Fruit fly (Drosophila melanogaster): ENCODE data around the gene CG32104.

Gene CG32104

DNA sequence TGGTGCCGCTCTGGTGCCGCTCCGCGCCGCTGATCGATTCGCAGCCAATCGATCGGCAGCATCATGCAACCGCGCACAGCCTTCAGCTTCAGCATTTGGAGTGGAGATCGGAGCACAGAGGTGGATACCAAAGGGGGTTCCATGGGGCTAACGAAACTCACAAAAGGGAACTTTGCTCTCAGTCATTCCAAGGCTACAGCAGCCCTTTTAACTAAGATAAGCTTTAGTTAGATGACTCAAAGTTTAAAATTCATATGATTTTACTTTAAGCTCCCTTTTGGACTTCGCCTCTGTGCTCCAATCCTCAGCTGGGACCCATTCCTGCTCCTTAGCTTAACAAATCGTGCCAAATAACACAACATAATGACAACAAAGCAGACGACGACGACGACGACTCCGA is 21.3 kb upstream of the CG32104 start:
- no peak for TF ChIP-seq toe (GFP tag; optimal IDR thresholded peaks at IDR 0.05)
- no peak for TF ChIP-seq CG5204 (GFP tag; optimal IDR thresholded peaks at IDR 0.05)
- no peak for TF ChIP-seq ovo (GFP tag; optimal IDR thresholded peaks at IDR 0.05)
- no peak for TF ChIP-seq CG11617 (GFP tag; optimal IDR thresholded peaks at IDR 0.05)
- no peak for TF ChIP-seq CG12768 (GFP tag; optimal IDR thresholded peaks at IDR 0.05)
- no peak for TF ChIP-seq cic (GFP tag; optimal IDR thresholded peaks at IDR 0.05)
- TF ChIP-seq Crg-1 (GFP tag; optimal IDR thresholded peaks at IDR 0.05) = no peak
- TF ChIP-seq CG33017 (tag; optimal IDR thresholded peaks at IDR 0.05) = no peak
- TF ChIP-seq CG1620 (GFP tag; optimal IDR thresholded peaks at IDR 0.05) = no peak
- no peak for TF ChIP-seq CG7101 (tag; optimal IDR thresholded peaks at IDR 0.05)
- no peak for TF ChIP-seq kay (GFP tag; ENCODE audit: borderline replicate concordance)
- TF ChIP-seq bab1 (GFP tag; optimal IDR thresholded peaks at IDR 0.05) = no peak
- TF ChIP-seq pad (GFP tag; optimal IDR thresholded peaks at IDR 0.05) = no peak
- no peak for TF ChIP-seq tj (GFP tag; optimal IDR thresholded peaks at IDR 0.05)
- no peak for TF ChIP-seq Mnt (GFP tag; optimal IDR thresholded peaks at IDR 0.05)
- no peak for TF ChIP-seq CG7045 (GFP tag; optimal IDR thresholded peaks at IDR 0.05)

DNA sequence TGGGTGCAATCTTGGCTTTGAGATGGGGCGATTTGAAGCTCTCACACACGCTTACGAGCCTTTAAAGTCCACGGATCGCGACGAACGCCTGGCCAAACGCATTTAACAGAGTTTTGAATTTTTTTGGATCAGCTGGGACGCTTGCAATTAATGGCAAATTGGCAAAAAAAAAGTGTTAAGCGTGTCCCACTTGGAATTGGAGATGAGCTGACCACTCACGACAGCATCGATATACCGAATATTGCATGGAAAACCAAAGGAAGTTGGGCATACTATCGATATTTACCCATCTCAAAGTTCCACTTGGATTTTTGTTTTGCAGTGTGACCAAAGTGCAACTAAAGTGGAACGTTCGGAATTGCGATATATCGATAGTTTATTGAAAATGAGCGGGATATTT is 18.2 kb upstream of the CG32104 start, which contains the start of gene ArfGAP1:
Gene ArfGAP1 (minus strand): TSS at position 240 of the 400 bp plus-strand sequence.
- peak; percentile 61 for TF ChIP-seq tj (GFP tag; optimal IDR thresholded peaks at IDR 0.05)
- no peak for TF ChIP-seq kay (GFP tag; ENCODE audit: borderline replicate concordance)
- TF ChIP-seq Mnt (GFP tag; optimal IDR thresholded peaks at IDR 0.05) = peak; percentile 14
- TF ChIP-seq bab1 (GFP tag; optimal IDR thresholded peaks at IDR 0.05) = peak; percentile 27

DNA sequence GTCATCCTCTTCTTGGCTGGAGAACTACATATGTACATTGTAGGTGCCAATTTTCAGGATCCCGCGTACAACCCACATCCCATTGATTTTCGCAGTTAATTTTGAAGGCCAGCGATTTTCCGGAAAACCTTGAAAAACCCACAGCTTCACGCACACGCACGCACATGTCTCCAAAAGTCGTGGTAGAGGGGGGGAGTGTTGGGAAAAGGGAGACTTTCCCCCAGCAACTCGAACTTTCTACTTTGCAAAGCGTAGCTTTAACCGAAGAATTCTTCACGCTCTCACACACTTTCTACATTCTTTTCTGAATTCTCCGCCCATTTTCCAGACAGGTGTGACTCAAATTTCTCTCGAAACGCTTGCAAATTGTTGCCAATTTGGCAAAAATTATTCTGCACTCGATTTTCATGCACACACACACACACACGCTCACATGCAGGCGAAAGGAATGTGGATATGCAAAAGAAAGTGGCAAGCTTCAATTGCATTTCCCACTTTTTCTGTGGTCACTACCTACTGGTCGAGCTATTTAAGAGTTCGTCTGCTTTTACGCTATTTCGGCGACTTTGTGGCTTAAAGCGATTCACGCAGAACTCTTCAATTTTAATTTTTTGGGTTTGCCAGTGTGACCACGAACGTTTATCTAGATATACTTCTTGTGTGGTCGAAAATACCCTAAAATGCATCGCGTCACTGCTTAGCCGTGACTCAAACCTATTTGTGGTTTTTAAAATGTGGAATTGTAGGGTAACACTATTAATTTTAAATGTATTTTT is 15.3 kb upstream of the CG32104 start, which contains the start of gene SCaMC:
Gene SCaMC (minus strand): TSS at position 654 of the 776 bp plus-strand sequence.
- TF ChIP-seq kay (GFP tag; ENCODE audit: borderline replicate concordance) (no peak), CG7101 (tag; optimal IDR thresholded peaks at IDR 0.05) (peak; percentile 22), Crg-1 (GFP tag; optimal IDR thresholded peaks at IDR 0.05) (no peak), Mnt (GFP tag; optimal IDR thresholded peaks at IDR 0.05) (peak; percentile 33), Clk (GFP tag; optimal IDR thresholded peaks at IDR 0.05) (no peak), pad (GFP tag; optimal IDR thresholded peaks at IDR 0.05) (no peak), toe (GFP tag; optimal IDR thresholded peaks at IDR 0.05) (no peak), CG11617 (GFP tag; optimal IDR thresholded peaks at IDR 0.05) (no peak), cic (GFP tag; optimal IDR thresholded peaks at IDR 0.05) (no peak), ovo (GFP tag; optimal IDR thresholded peaks at IDR 0.05) (no peak), CG7045 (GFP tag; optimal IDR thresholded peaks at IDR 0.05) (no peak), tj (GFP tag; optimal IDR thresholded peaks at IDR 0.05) (peak; percentile 94), CG5204 (GFP tag; optimal IDR thresholded peaks at IDR 0.05) (no peak), CG12768 (GFP tag; optimal IDR thresholded peaks at IDR 0.05) (no peak), CG1620 (GFP tag; optimal IDR thresholded peaks at IDR 0.05) (no peak), bab1 (GFP tag; optimal IDR thresholded peaks at IDR 0.05) (peak; percentile 70), cnc (optimal IDR thresholded peaks at IDR 0.05) (no peak), Hr96 (GFP tag; optimal IDR thresholded peaks at IDR 0.05) (no peak), CG33017 (tag; optimal IDR thresholded peaks at IDR 0.05) (no peak), CG14711 (tag; optimal IDR thresholded peaks at IDR 0.05) (peak; percentile 26)

DNA sequence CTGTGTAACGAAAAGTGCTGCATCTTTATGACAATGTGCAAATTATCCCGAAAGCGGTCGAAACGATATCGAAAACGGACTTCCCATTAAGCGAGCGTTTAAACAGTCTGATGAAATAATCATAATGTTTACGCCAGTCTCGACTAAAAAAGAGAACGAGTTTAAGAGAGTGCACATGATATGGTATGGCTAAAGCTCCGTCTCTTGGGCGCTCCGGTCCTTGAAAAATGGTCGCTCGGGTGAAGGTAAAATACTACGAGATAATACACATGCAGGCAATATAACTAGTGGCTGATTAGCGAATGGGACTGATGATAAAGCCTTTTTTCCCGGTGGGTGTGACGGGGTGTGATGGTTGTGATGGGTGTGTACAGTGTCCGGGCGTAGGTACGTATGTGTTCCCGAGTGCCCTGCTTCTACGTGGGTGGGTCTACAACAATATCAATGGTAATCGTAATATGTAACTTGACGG is 12.1 kb upstream of the CG32104 start:
- TF ChIP-seq CG12768 (GFP tag; optimal IDR thresholded peaks at IDR 0.05) = peak; percentile 58
- no peak for TF ChIP-seq tj (GFP tag; optimal IDR thresholded peaks at IDR 0.05)
- TF ChIP-seq cic (GFP tag; optimal IDR thresholded peaks at IDR 0.05) = peak; percentile 96
- no peak for TF ChIP-seq ovo (GFP tag; optimal IDR thresholded peaks at IDR 0.05)
- peak; percentile 94 for TF ChIP-seq kay (GFP tag; ENCODE audit: borderline replicate concordance)
- no peak for TF ChIP-seq CG7045 (GFP tag; optimal IDR thresholded peaks at IDR 0.05)
- no peak for TF ChIP-seq CG5204 (GFP tag; optimal IDR thresholded peaks at IDR 0.05)
- TF ChIP-seq cnc (optimal IDR thresholded peaks at IDR 0.05) = no peak
- peak; percentile 34 for TF ChIP-seq Mnt (GFP tag; optimal IDR thresholded peaks at IDR 0.05)

DNA sequence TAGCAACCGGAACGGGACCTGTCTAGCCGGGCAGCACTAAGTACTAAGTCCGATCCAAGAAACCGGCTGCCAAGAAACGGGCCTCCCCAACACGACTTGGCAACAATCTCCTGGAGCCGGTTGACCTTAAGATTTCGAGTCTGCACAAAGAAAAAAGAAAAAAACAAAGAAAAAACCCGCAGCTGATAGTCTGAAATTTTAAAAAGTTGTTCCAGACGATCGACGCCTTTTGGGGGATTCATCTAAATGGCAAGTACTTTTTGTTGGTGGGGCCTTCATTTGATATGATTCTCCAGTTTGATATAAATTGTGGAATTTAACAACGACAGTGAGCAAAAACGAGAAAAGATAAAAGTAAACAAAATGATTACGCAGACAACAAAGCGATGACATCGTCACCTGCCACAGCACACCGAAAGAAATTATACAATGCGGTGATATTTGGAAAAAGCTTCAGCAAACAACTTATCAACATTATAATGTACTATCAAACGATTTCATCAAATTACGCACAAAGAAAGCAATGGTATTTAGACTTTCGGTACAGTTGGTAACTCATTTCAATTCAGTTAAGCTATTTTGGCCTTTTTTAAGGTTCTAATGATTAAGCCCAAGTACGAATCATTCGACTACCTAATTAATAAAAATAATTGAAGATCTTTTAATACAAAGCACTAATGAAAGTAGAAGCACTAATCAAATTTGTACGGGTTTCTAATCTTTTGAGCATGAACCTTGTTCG is 11.5 kb upstream of the CG32104 start:
- TF ChIP-seq CG33017 (tag; optimal IDR thresholded peaks at IDR 0.05) = no peak
- peak in 1 of 2 experiments; percentile 7 for TF ChIP-seq cnc (optimal IDR thresholded peaks at IDR 0.05)

Measured in whole organism, adult.